Fruit fly (Drosophila melanogaster): ENCODE measurements around the gene NPFR.

NPFR gene

dm6 chr3R:6198488-6198892, 11.4 kb downstream of the NPFR start, which contains the start of gene Osi24 (continued):
- TF ChIP-seq CG3995 (GFP tag; optimal IDR thresholded peaks at IDR 0.05), result peak; percentile 20
- peak; percentile 35 for TF ChIP-seq CG16863 (GFP tag; optimal IDR thresholded peaks at IDR 0.05)
- peak; percentile 74 for TF ChIP-seq dmrt99B (tag; optimal IDR thresholded peaks at IDR 0.05)
- no peak for TF ChIP-seq luna (GFP tag; optimal IDR thresholded peaks at IDR 0.05)
- no peak for TF ChIP-seq Lhr (GFP tag; optimal IDR thresholded peaks at IDR 0.05)
- peak; percentile 48 for TF ChIP-seq tap (tag; optimal IDR thresholded peaks at IDR 0.05)
- no peak for TF ChIP-seq ab (GFP tag; optimal IDR thresholded peaks at IDR 0.05)
- TF ChIP-seq Ada2b (GFP tag; IDR thresholded peaks at IDR 0.05), result peak; percentile 65
- no peak for TF ChIP-seq sd (tag; optimal IDR thresholded peaks at IDR 0.05)
- TF ChIP-seq Gug (GFP tag; IDR thresholded peaks at IDR 0.05), result no peak; the same call in 3 of the 4 replicates
- no peak for TF ChIP-seq CG16779 (GFP tag; IDR thresholded peaks at IDR 0.05)
- peak; percentile 51; the same call in 1 of the 2 replicates for TF ChIP-seq chm (GFP tag; IDR thresholded peaks at IDR 0.05)
- TF ChIP-seq ken (GFP tag; IDR thresholded peaks at IDR 0.05), result peak; percentile 73
- peak; percentile 62 for TF ChIP-seq CG32772 (GFP tag; IDR thresholded peaks at IDR 0.05)
- TF ChIP-seq ato (GFP tag; IDR thresholded peaks at IDR 0.05; ENCODE audit: partially characterized antibody), result no peak
- TF ChIP-seq CG11560 (tag; IDR thresholded peaks at IDR 0.05), result no peak
- no peak for TF ChIP-seq CrebB (tag; optimal IDR thresholded peaks at IDR 0.05)
- TF ChIP-seq zen (tag; optimal IDR thresholded peaks at IDR 0.05), result no peak
- 0 out of 3 replicates have a peak, but pooled peaks have one; percentile 39 for TF ChIP-seq jigr1 (GFP tag; IDR thresholded peaks at IDR 0.05)
- TF ChIP-seq Mad (GFP tag; optimal IDR thresholded peaks at IDR 0.05), result no peak
- peak; percentile 72 for TF ChIP-seq ap (GFP tag; IDR thresholded peaks at IDR 0.05)
- TF ChIP-seq ara (GFP tag; IDR thresholded peaks at IDR 0.05), result peak; percentile 67
- TF ChIP-seq BtbVII (GFP tag; optimal IDR thresholded peaks at IDR 0.05), result no peak
- no peak for TF ChIP-seq Atf3 (GFP tag; optimal IDR thresholded peaks at IDR 0.05)
- TF ChIP-seq esg (GFP tag; conservative IDR thresholded peaks at IDR 0.05), result peak; percentile 52
- TF ChIP-seq Blimp-1 (GFP tag; optimal IDR thresholded peaks at IDR 0.05), result peak; percentile 62
- TF ChIP-seq Hr3 (GFP tag; optimal IDR thresholded peaks at IDR 0.05), result peak; percentile 39
- peak; percentile 8; the same call in 1 of the 2 replicates for TF ChIP-seq Ravus (GFP tag; IDR thresholded peaks at IDR 0.05)
- peak; percentile 8 for TF ChIP-seq crc (GFP tag; optimal IDR thresholded peaks at IDR 0.05)
- TF ChIP-seq CG6765 (GFP tag; optimal IDR thresholded peaks at IDR 0.05), result no peak
- TF ChIP-seq Antp (GFP tag; optimal IDR thresholded peaks at IDR 0.05), result peak; percentile 52
- 0 out of 2 replicates have a peak, but pooled peaks have one; percentile 26 for TF ChIP-seq seq (GFP tag; IDR thresholded peaks at IDR 0.05)
- peak; percentile 56; the same call in 1 of the 2 replicates for TF ChIP-seq Nf-YA (GFP tag; IDR thresholded peaks at IDR 0.05)
- TF ChIP-seq exex (tag; optimal IDR thresholded peaks at IDR 0.05), result no peak
- TF ChIP-seq CG8290 (GFP tag; optimal IDR thresholded peaks at IDR 0.05), result no peak
- peak in 1 of 2 experiments; percentile 32 for TF ChIP-seq CG8290 (tag; optimal IDR thresholded peaks at IDR 0.05)
- TF ChIP-seq CG13424 (tag; optimal IDR thresholded peaks at IDR 0.05), result peak; percentile 52
- peak; percentile 51 for TF ChIP-seq ranshi (GFP tag; IDR thresholded peaks at IDR 0.05)
- peak; percentile 27 for TF ChIP-seq CoRest (tag; optimal IDR thresholded peaks at IDR 0.05)
- no peak for TF ChIP-seq fru (optimal IDR thresholded peaks at IDR 0.05)
- TF ChIP-seq CG13894 (tag; optimal IDR thresholded peaks at IDR 0.05), result no peak
- peak; percentile 27 for TF ChIP-seq CG12659 (GFP tag; optimal IDR thresholded peaks at IDR 0.05)
- no peak for TF ChIP-seq Deaf1 (tag; optimal IDR thresholded peaks at IDR 0.05)
- TF ChIP-seq CG14050 (GFP tag; IDR thresholded peaks at IDR 0.05), result peak; percentile 56; the same call in 2 of the 3 replicates
- no peak for TF ChIP-seq CG15073 (GFP tag; optimal IDR thresholded peaks at IDR 0.05)
- TF ChIP-seq sens (GFP tag), result peak; percentile 94
- peak; percentile 30 for TF ChIP-seq CG2875 (GFP tag; optimal IDR thresholded peaks at IDR 0.05)
- peak; percentile 53 for TF ChIP-seq pnt (GFP tag; optimal IDR thresholded peaks at IDR 0.05)
- TF ChIP-seq Dad (GFP tag; optimal IDR thresholded peaks at IDR 0.05), result no peak
- TF ChIP-seq CG14965 (GFP tag; optimal IDR thresholded peaks at IDR 0.05; ENCODE audit: borderline replicate concordance), result no peak
- TF ChIP-seq insv (GFP tag; optimal IDR thresholded peaks at IDR 0.05), result no peak
- TF ChIP-seq CG13624 (GFP tag; optimal IDR thresholded peaks at IDR 0.05), result peak; percentile 29

Data from whole organism, embryonic.